Fruit fly (Drosophila melanogaster): Measurements from ENCODE around the gene CG10803.

DNA sequence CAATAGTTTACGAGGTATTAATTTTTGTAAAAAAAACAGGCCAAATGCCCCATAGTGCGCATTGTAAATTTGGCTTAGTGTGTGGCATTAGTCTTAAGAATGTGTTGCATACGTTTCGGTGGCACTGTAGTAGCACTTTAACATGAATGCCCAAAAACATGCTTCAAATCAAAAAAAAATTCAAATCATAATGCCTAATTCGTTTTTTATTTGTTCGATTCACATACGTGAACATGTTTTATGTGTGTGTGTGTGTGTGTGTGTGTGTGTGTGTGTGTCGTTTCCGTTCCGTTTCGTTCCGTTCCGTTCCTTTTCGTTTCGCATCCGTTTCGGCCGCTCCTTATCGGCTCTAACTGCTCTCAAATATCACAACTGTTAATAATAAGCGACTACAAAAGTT lies 19.9 kb upstream of the CG10803 start:
- no peak for TF ChIP-seq pan (optimal IDR thresholded peaks at IDR 0.05)
- no peak for TF ChIP-seq EcR (GFP tag; optimal IDR thresholded peaks at IDR 0.05)
- TF ChIP-seq Dll (optimal IDR thresholded peaks at IDR 0.05) = no peak
